Worm (Caenorhabditis elegans): ENCODE measurements around the gene C29E4.13.

DNA sequence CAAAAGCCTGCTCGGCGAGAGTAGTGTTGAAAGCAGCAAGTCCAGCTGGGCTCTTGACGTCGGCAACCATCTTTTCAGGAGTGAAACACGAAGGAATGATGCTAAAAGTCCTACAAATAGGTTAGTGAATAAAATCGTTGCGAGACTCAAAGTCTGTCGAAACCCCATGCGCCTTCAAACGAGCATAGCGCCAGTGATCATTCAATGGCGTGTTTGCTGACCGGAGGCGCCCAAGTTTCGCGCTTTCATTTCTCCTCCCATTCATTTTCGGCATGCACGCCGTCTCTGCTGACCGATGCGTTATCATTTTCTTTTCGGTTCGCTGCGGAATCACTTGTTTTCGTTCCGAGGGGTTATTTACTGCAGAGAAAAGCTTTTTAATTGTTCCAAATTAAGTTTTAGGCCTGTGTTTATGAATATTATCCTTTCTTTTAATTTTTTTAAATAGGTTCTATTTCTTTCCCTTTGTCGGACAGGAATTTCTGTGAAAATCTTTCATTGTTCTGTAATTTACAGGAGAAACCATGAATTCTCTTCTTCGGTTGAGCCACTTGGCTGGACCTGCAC lies 44.8 kb upstream of the C29E4.13 start, which contains the start of the genes eef-1B.1 and aco-2:
- TF ChIP-seq unc-39 (tag; optimal IDR thresholded peaks at IDR 0.05), result no peak
- peak; percentile 52 for TF ChIP-seq skn-1 (tag; optimal IDR thresholded peaks at IDR 0.05)
- peak; percentile 86 for TF ChIP-seq mab-5 (tag; optimal IDR thresholded peaks at IDR 0.05)
- TF ChIP-seq nhr-25 (tag; optimal IDR thresholded peaks at IDR 0.05), result peak; percentile 94
- TF ChIP-seq lin-39 (tag; optimal IDR thresholded peaks at IDR 0.05), result no peak
- TF ChIP-seq ztf-11 (tag; optimal IDR thresholded peaks at IDR 0.05), result no peak
- peak; percentile 90 for TF ChIP-seq lin-11 (tag; optimal IDR thresholded peaks at IDR 0.05)
- peak; percentile 27 for TF ChIP-seq nhr-6 (tag; optimal IDR thresholded peaks at IDR 0.05)
- peak; percentile 89 for TF ChIP-seq lin-13 (GFP tag; optimal IDR thresholded peaks at IDR 0.05)
- no peak for TF ChIP-seq ztf-1 (GFP tag; conservative IDR thresholded peaks at IDR 0.05)
- TF ChIP-seq elt-3 (tag; optimal IDR thresholded peaks at IDR 0.05), result no peak

All from whole organism, L2 larva.